Fruit fly (Drosophila melanogaster): ENCODE data around the gene swm.

Gene swm

dm6 chr2L:19489997-19490461 is 3.0 kb upstream of the swm start, which contains the start of the genes CG10194 and CG18094 (continued):
- TF ChIP-seq croc (GFP tag; conservative IDR thresholded peaks at IDR 0.05) (no peak), zfh2 (GFP tag; optimal IDR thresholded peaks at IDR 0.05) (no peak), insv (GFP tag; optimal IDR thresholded peaks at IDR 0.05) (no peak), ato (GFP tag; IDR thresholded peaks at IDR 0.05; ENCODE audit: partially characterized antibody) (no peak), yki (optimal IDR thresholded peaks at IDR 0.05) (no peak), CG10959 (GFP tag; IDR thresholded peaks at IDR 0.05) (no peak), CG6813 (GFP tag; optimal IDR thresholded peaks at IDR 0.05) (no peak), CG4854 (GFP tag; optimal IDR thresholded peaks at IDR 0.05) (no peak), CG12104 (GFP tag; optimal IDR thresholded peaks at IDR 0.05) (no peak), Camta (GFP tag; optimal IDR thresholded peaks at IDR 0.05) (no peak), Rx (GFP tag; IDR thresholded peaks at IDR 0.05) (no peak), CG17912 (GFP tag; optimal IDR thresholded peaks at IDR 0.05) (no peak), gcm (GFP tag; optimal IDR thresholded peaks at IDR 0.05) (no peak), PHDP (tag; optimal IDR thresholded peaks at IDR 0.05) (no peak), ATbp (GFP tag; optimal IDR thresholded peaks at IDR 0.05) (no peak), HLHmδ (GFP tag; optimal IDR thresholded peaks at IDR 0.05) (no peak), otp (GFP tag; IDR thresholded peaks at IDR 0.05) (no peak), CG31388 (GFP tag; optimal IDR thresholded peaks at IDR 0.05) (no peak), pan (optimal IDR thresholded peaks at IDR 0.05) (no peak), pan (GFP tag; optimal IDR thresholded peaks at IDR 0.05 in 1 of 2, IDR thresholded peaks at IDR 0.05 in 1 of 2) (peak in 1 of 2 experiments; percentile 17), CG6689 (GFP tag; IDR thresholded peaks at IDR 0.05) (no peak; the same call in 1 of the 2 replicates), zen (tag; optimal IDR thresholded peaks at IDR 0.05) (no peak), grau (tag; optimal IDR thresholded peaks at IDR 0.05) (no peak), CG6254 (GFP tag; optimal IDR thresholded peaks at IDR 0.05) (no peak), Hsf (GFP tag; optimal IDR thresholded peaks at IDR 0.05) (peak; percentile 38), pb (GFP tag; optimal IDR thresholded peaks at IDR 0.05) (no peak), Dip3 (GFP tag; optimal IDR thresholded peaks at IDR 0.05) (peak; percentile 10), tio (GFP tag; optimal IDR thresholded peaks at IDR 0.05) (no peak), sc (optimal IDR thresholded peaks at IDR 0.05) (no peak), sc (GFP tag; optimal IDR thresholded peaks at IDR 0.05) (no peak), CG4617 (GFP tag; optimal IDR thresholded peaks at IDR 0.05; ENCODE audit: borderline replicate concordance) (peak; percentile 22), CG7786 (GFP tag; optimal IDR thresholded peaks at IDR 0.05) (no peak), CG7839 (tag; optimal IDR thresholded peaks at IDR 0.05) (no peak), Ssrp (tag; optimal IDR thresholded peaks at IDR 0.05) (no peak), CkIIα-i1 (GFP tag; IDR thresholded peaks at IDR 0.05) (no peak), CG12744 (GFP tag; optimal IDR thresholded peaks at IDR 0.05) (no peak), lmd (GFP tag; IDR thresholded peaks at IDR 0.05) (no peak), ken (GFP tag; IDR thresholded peaks at IDR 0.05) (no peak), sna (GFP tag; IDR thresholded peaks at IDR 0.05; ENCODE audit: partially characterized antibody) (peak; percentile 70), row (GFP tag; IDR thresholded peaks at IDR 0.05) (peak; percentile 92), ewg (GFP tag; optimal IDR thresholded peaks at IDR 0.05) (no peak), NC2α (GFP tag; optimal IDR thresholded peaks at IDR 0.05) (no peak), Xrp1 (GFP tag; IDR thresholded peaks at IDR 0.05) (peak; percentile 30; the same call in 1 of the 2 replicates), CG33213 (GFP tag; optimal IDR thresholded peaks at IDR 0.05) (no peak), CG2199 (GFP tag; IDR thresholded peaks at IDR 0.05) (no peak), Taf1 (GFP tag; IDR thresholded peaks at IDR 0.05) (no peak), usp (GFP tag; optimal IDR thresholded peaks at IDR 0.05) (no peak), sisA (GFP tag; IDR thresholded peaks at IDR 0.05) (no peak), CG6654 (GFP tag; optimal IDR thresholded peaks at IDR 0.05) (no peak), gt (GFP tag; IDR thresholded peaks at IDR 0.05) (no peak), dan (GFP tag; IDR thresholded peaks at IDR 0.05) (no peak), nmo (GFP tag; optimal IDR thresholded peaks at IDR 0.05) (peak; percentile 47), CG32767 (GFP tag; IDR thresholded peaks at IDR 0.05) (no peak)

Data from whole organism, embryonic.